Fruit fly (Drosophila melanogaster): Measurements from ENCODE around the gene CG8086.

CG8086 gene

dm6 chr2L:8290653-8291233 is 33.4 kb upstream of the CG8086 start:
- peak; percentile 90 for TF ChIP-seq Pif1A (GFP tag; optimal IDR thresholded peaks at IDR 0.05)
- TF ChIP-seq fd96Ca (GFP tag; IDR thresholded peaks at IDR 0.05), result peak; percentile 85
- TF ChIP-seq CG15710 (tag; optimal IDR thresholded peaks at IDR 0.05), result peak; percentile 81
- no peak for TF ChIP-seq CG10348 (GFP tag; IDR thresholded peaks at IDR 0.05)
- TF ChIP-seq D1 (tag; optimal IDR thresholded peaks at IDR 0.05), result peak; percentile 46
- TF ChIP-seq CG4496 (GFP tag; IDR thresholded peaks at IDR 0.05), result peak; percentile 87
- peak; percentile 72 for TF ChIP-seq CG12605 (GFP tag; IDR thresholded peaks at IDR 0.05)
- TF ChIP-seq CG8301 (tag; optimal IDR thresholded peaks at IDR 0.05), result peak; percentile 76
- TF ChIP-seq CG13204 (GFP tag; optimal IDR thresholded peaks at IDR 0.05), result peak; percentile 82
- peak; percentile 57 for TF ChIP-seq gl (tag; optimal IDR thresholded peaks at IDR 0.05)
- peak; percentile 64 for TF ChIP-seq rn (GFP tag; IDR thresholded peaks at IDR 0.05)
- peak; percentile 83 for TF ChIP-seq CG14655 (GFP tag; optimal IDR thresholded peaks at IDR 0.05)
- peak; percentile 89 for TF ChIP-seq EcR (GFP tag; optimal IDR thresholded peaks at IDR 0.05)
- TF ChIP-seq Snoo (tag; optimal IDR thresholded peaks at IDR 0.05), result peak; percentile 88
- peak; percentile 82 for TF ChIP-seq CG8159 (tag; optimal IDR thresholded peaks at IDR 0.05)
- peak; percentile 84 for TF ChIP-seq Pif1B (GFP tag; optimal IDR thresholded peaks at IDR 0.05)
- peak; percentile 76 for TF ChIP-seq Ets98B (GFP tag; IDR thresholded peaks at IDR 0.05)
- TF ChIP-seq CG32121 (GFP tag; IDR thresholded peaks at IDR 0.05), result peak; percentile 59; the same call in 1 of the 2 replicates
- TF ChIP-seq CG17806 (tag; optimal IDR thresholded peaks at IDR 0.05), result peak; percentile 78
- TF ChIP-seq CG9948 (tag; optimal IDR thresholded peaks at IDR 0.05), result peak; percentile 72
- peak; percentile 69 for TF ChIP-seq CG34367 (tag; optimal IDR thresholded peaks at IDR 0.05)

dm6 chr2L:8290092-8290424 is 32.8 kb upstream of the CG8086 start:
- TF ChIP-seq CG8301 (tag; optimal IDR thresholded peaks at IDR 0.05) (no peak), Pif1B (GFP tag; optimal IDR thresholded peaks at IDR 0.05) (no peak), CG8159 (tag; optimal IDR thresholded peaks at IDR 0.05) (no peak)

- TF ChIP-seq CG14655 (GFP tag; optimal IDR thresholded peaks at IDR 0.05) (peak; percentile 3), CG34367 (tag; optimal IDR thresholded peaks at IDR 0.05) (no peak), CG8301 (tag; optimal IDR thresholded peaks at IDR 0.05) (peak; percentile 1)
Observed at dm6 chr2L:8289352-8290091, 32.2 kb upstream of the CG8086 start.

- no peak for TF ChIP-seq CG4496 (GFP tag; IDR thresholded peaks at IDR 0.05)
- TF ChIP-seq CG15710 (tag; optimal IDR thresholded peaks at IDR 0.05), result no peak
- no peak for TF ChIP-seq Snoo (tag; optimal IDR thresholded peaks at IDR 0.05)
- no peak for TF ChIP-seq gl (tag; optimal IDR thresholded peaks at IDR 0.05)
- no peak for TF ChIP-seq CG13204 (GFP tag; optimal IDR thresholded peaks at IDR 0.05)
- no peak for TF ChIP-seq Pif1B (GFP tag; optimal IDR thresholded peaks at IDR 0.05)
- no peak for TF ChIP-seq CG9948 (tag; optimal IDR thresholded peaks at IDR 0.05)
- no peak for TF ChIP-seq CG32121 (GFP tag; IDR thresholded peaks at IDR 0.05)
- TF ChIP-seq CG17806 (tag; optimal IDR thresholded peaks at IDR 0.05), result no peak
- no peak for TF ChIP-seq Pif1A (GFP tag; optimal IDR thresholded peaks at IDR 0.05)
- TF ChIP-seq CG34367 (tag; optimal IDR thresholded peaks at IDR 0.05), result no peak
- no peak for TF ChIP-seq Ets98B (GFP tag; IDR thresholded peaks at IDR 0.05)
- no peak for TF ChIP-seq CG14655 (GFP tag; optimal IDR thresholded peaks at IDR 0.05)
Observed at dm6 chr2L:8288087-8288486, 30.8 kb upstream of the CG8086 start.

- TF ChIP-seq EcR (GFP tag; optimal IDR thresholded peaks at IDR 0.05), result peak; percentile 87
- no peak for TF ChIP-seq fd96Ca (GFP tag; IDR thresholded peaks at IDR 0.05)
Observed at dm6 chr2L:8286595-8286994, 29.3 kb upstream of the CG8086 start.

- no peak for TF ChIP-seq Pif1B (GFP tag; optimal IDR thresholded peaks at IDR 0.05)
- no peak for TF ChIP-seq CG15710 (tag; optimal IDR thresholded peaks at IDR 0.05)
- no peak for TF ChIP-seq rn (GFP tag; IDR thresholded peaks at IDR 0.05)
- TF ChIP-seq EcR (GFP tag; optimal IDR thresholded peaks at IDR 0.05), result no peak
- TF ChIP-seq CG8301 (tag; optimal IDR thresholded peaks at IDR 0.05), result no peak
- TF ChIP-seq gl (tag; optimal IDR thresholded peaks at IDR 0.05), result no peak
- TF ChIP-seq D1 (tag; optimal IDR thresholded peaks at IDR 0.05), result no peak
- no peak for TF ChIP-seq CG34367 (tag; optimal IDR thresholded peaks at IDR 0.05)
- no peak for TF ChIP-seq CG32121 (GFP tag; IDR thresholded peaks at IDR 0.05)
- TF ChIP-seq CG12605 (GFP tag; IDR thresholded peaks at IDR 0.05), result no peak
- no peak for TF ChIP-seq CG14655 (GFP tag; optimal IDR thresholded peaks at IDR 0.05)
- TF ChIP-seq CG10348 (GFP tag; IDR thresholded peaks at IDR 0.05), result no peak
Observed at dm6 chr2L:8284913-8285619, 27.8 kb upstream of the CG8086 start.
